Fruit fly (Drosophila melanogaster) whole organism, embryonic: ENCODE measurements around the gene Lmpt.

ENCODE experiments used
- Adf1 ChIP-seq: fragments of 200-800 bp; sonication (Bioruptor generic); IDR thresholded peaks from 2 replicates; pipeline ENCODE4 v1.3.6; 2022; ENCODE audit warnings: missing biosample characterization, missing genetic modification characterization
- Atf3 ChIP-seq: fragments of 200-800 bp; sonication (Bioruptor generic); optimal IDR thresholded peaks from 3 replicates; lab custom pipeline; 2016; ENCODE audit warnings: missing biosample characterization, missing genetic modification characterization
- C15 ChIP-seq: fragments of 200-800 bp; sonication (Bioruptor generic); IDR thresholded peaks from 3 replicates; pipeline ENCODE4 v1.3.6; 2022; ENCODE audit warnings: missing biosample characterization, missing genetic modification characterization
- CG11504 ChIP-seq: fragments of 200-800 bp; sonication (Bioruptor generic); optimal IDR thresholded peaks from 3 replicates; lab custom pipeline; 2019; ENCODE audit warnings: missing biosample characterization, mild to moderate bottlenecking, missing genetic modification characterization, moderate library complexity
- CG12236 ChIP-seq: fragments of 200-800 bp; sonication (Bioruptor generic); optimal IDR thresholded peaks from 2 replicates; lab custom pipeline; 2016; ENCODE audit warnings: missing biosample characterization, missing genetic modification characterization
- CG12299 ChIP-seq: fragments of 200-800 bp; sonication (Bioruptor generic); optimal IDR thresholded peaks from 2 replicates; lab custom pipeline; 2018; ENCODE audit warnings: missing biosample characterization, mild to moderate bottlenecking, missing genetic modification characterization
- CG12391 ChIP-seq: fragments of 200-800 bp; sonication (Bioruptor generic); optimal IDR thresholded peaks from 3 replicates; lab custom pipeline; 2018; ENCODE audit warnings: missing biosample characterization, mild to moderate bottlenecking, missing genetic modification characterization, moderate library complexity
- CG13894 ChIP-seq: fragments of 200-800 bp; sonication (Bioruptor generic); optimal IDR thresholded peaks from 3 replicates; lab custom pipeline; 2018; ENCODE audit warnings: missing biosample characterization, mild to moderate bottlenecking, missing genetic modification characterization, moderate library complexity
- CG14441 ChIP-seq: fragments of 200-800 bp; sonication (Bioruptor generic); IDR thresholded peaks from 2 replicates; pipeline ENCODE4 v1.3.6; 2022; ENCODE audit warnings: missing biosample characterization, missing genetic modification characterization
- CG14965 ChIP-seq: fragments of 200-800 bp; sonication (Bioruptor generic); optimal IDR thresholded peaks from 2 replicates; lab custom pipeline; 2016; ENCODE audit warnings: missing biosample characterization, missing genetic modification characterization, borderline replicate concordance
- CG17186 ChIP-seq: fragments of 200-800 bp; sonication (Bioruptor generic); optimal IDR thresholded peaks from 3 replicates; lab custom pipeline; 2017; ENCODE audit warnings: missing biosample characterization, missing genetic modification reagents, missing genetic modification characterization
- CG17361 ChIP-seq: fragments of 200-800 bp; sonication (Bioruptor generic); IDR thresholded peaks from 3 replicates; pipeline ENCODE4 v1.3.6; 2022; ENCODE audit warnings: missing biosample characterization, missing genetic modification characterization
- CG17385 ChIP-seq: fragments of 200-800 bp; sonication (Bioruptor generic); optimal IDR thresholded peaks from 3 replicates; lab custom pipeline; 2018; ENCODE audit warnings: missing biosample characterization, mild to moderate bottlenecking, missing genetic modification characterization
- CG18011 ChIP-seq: fragments of 200-800 bp; sonication (Bioruptor generic); optimal IDR thresholded peaks from 2 replicates; lab custom pipeline; 2017; ENCODE audit warnings: missing biosample characterization, missing genetic modification characterization, mild to moderate bottlenecking, moderate library complexity, missing genotype
- CG31224 ChIP-seq: fragments of 200-800 bp; sonication (Bioruptor generic); IDR thresholded peaks from 2 replicates; pipeline ENCODE4 v1.3.6; 2022; ENCODE audit warnings: missing biosample characterization, missing genetic modification characterization
- CG3838 ChIP-seq: fragments of 200-800 bp; sonication (Bioruptor generic); optimal IDR thresholded peaks from 3 replicates; lab custom pipeline; 2016; ENCODE audit warnings: missing biosample characterization, missing genetic modification characterization
- CG4730 ChIP-seq: fragments of 200-800 bp; sonication (Bioruptor generic); IDR thresholded peaks from 2 replicates; pipeline ENCODE4 v1.3.6; 2022; ENCODE audit warnings: missing biosample characterization, missing genetic modification characterization
- CG5245 ChIP-seq: fragments of 200-800 bp; sonication (Bioruptor generic); optimal IDR thresholded peaks from 3 replicates; lab custom pipeline; 2016; ENCODE audit warnings: missing biosample characterization, missing genetic modification characterization
- CG6683 ChIP-seq: fragments of 200-800 bp; sonication (Bioruptor generic); optimal IDR thresholded peaks from 2 replicates; lab custom pipeline; 2017; ENCODE audit warnings: missing biosample characterization, mild to moderate bottlenecking, missing genetic modification characterization, missing genetic modification reagents
- CG7372 ChIP-seq: fragments of 200-800 bp; sonication (Bioruptor generic); IDR thresholded peaks from 2 replicates; pipeline ENCODE4 v1.3.6; 2022; ENCODE audit warnings: missing biosample characterization, missing genetic modification characterization
- CG7839 ChIP-seq: fragments of 200-800 bp; sonication (Bioruptor generic); optimal IDR thresholded peaks from 3 replicates; lab custom pipeline; 2018; ENCODE audit warnings: missing biosample characterization, mild to moderate bottlenecking, missing genetic modification characterization, moderate library complexity
- CG7963 ChIP-seq: fragments of 200-800 bp; sonication (Bioruptor generic); IDR thresholded peaks from 3 replicates; pipeline ENCODE4 v1.3.6; 2022; ENCODE audit warnings: missing biosample characterization, missing genetic modification characterization; ENCODE audit not compliant: partially characterized antibody
- CG7987 ChIP-seq: fragments of 200-800 bp; sonication (Bioruptor generic); optimal IDR thresholded peaks from 2 replicates; lab custom pipeline; 2018; ENCODE audit warnings: missing biosample characterization, mild to moderate bottlenecking, missing genetic modification characterization, moderate library complexity
- CG8944 ChIP-seq: fragments of 200-800 bp; sonication (Bioruptor generic); optimal IDR thresholded peaks from 3 replicates; lab custom pipeline; 2016; ENCODE audit warnings: missing biosample characterization, missing genetic modification characterization
- CG9797 ChIP-seq: fragments of 200-800 bp; sonication (Bioruptor generic); optimal IDR thresholded peaks from 3 replicates; lab custom pipeline; 2018; ENCODE audit warnings: missing biosample characterization, mild to moderate bottlenecking, missing genetic modification characterization
- CoRest ChIP-seq: fragments of 200-800 bp; sonication (Bioruptor generic); optimal IDR thresholded peaks from 3 replicates; lab custom pipeline; 2018; ENCODE audit warnings: missing biosample characterization, mild to moderate bottlenecking, missing genetic modification characterization, moderate library complexity
- Dek ChIP-seq: fragments of 200-800 bp; sonication (Bioruptor generic); optimal IDR thresholded peaks from 3 replicates; lab custom pipeline; 2019; ENCODE audit warnings: missing biosample characterization, mild to moderate bottlenecking, missing genetic modification characterization, moderate library complexity
- H15 ChIP-seq: fragments of 200-800 bp; sonication (Bioruptor generic); IDR thresholded peaks from 3 replicates; pipeline ENCODE4 v1.3.6; 2022; ENCODE audit warnings: missing biosample characterization, missing genetic modification characterization
- Optix ChIP-seq: fragments of 200-800 bp; sonication (Bioruptor generic); IDR thresholded peaks from 3 replicates; pipeline ENCODE4 v1.3.6; 2022; ENCODE audit warnings: missing biosample characterization, missing genetic modification characterization
- Taf1 ChIP-seq: fragments of 200-800 bp; sonication (Bioruptor generic); IDR thresholded peaks from 2 replicates; pipeline ENCODE4 v1.3.6; 2022; ENCODE audit warnings: missing biosample characterization, missing genetic modification characterization
- bowl ChIP-seq: fragments of 200-800 bp; sonication (Bioruptor generic); IDR thresholded peaks from 2 replicates; pipeline ENCODE4 v1.3.6; 2022; ENCODE audit warnings: missing biosample characterization, missing genetic modification characterization
- cad ChIP-seq: fragments of >200 bp; optimal IDR thresholded peaks from 2 replicates; lab custom pipeline; 2017; ENCODE audit warnings: missing biosample characterization, missing genetic modification characterization
- caup ChIP-seq: fragments of 200-800 bp; sonication (Bioruptor generic); optimal IDR thresholded peaks from 3 replicates; lab custom pipeline; 2017; ENCODE audit warnings: missing biosample characterization, mild to moderate bottlenecking, missing genetic modification characterization, moderate library complexity; ENCODE audit not compliant: severe bottlenecking
- crp ChIP-seq, 2 experiments: fragments of 200-800 bp; sonication (Bioruptor generic); optimal IDR thresholded peaks; 2 replicates in 1 of 2; 3 replicates in 1 of 2; lab custom pipeline; 2017; ENCODE audit warnings: missing biosample characterization in 2 of 2, missing genetic modification characterization in 2 of 2, mild to moderate bottlenecking in 1 of 2, moderate library complexity in 1 of 2
- da ChIP-seq: fragments of 200-800 bp; sonication (Bioruptor generic); optimal IDR thresholded peaks from 2 replicates; lab custom pipeline; 2016; ENCODE audit warnings: missing biosample characterization, missing genetic modification characterization
- dmrt99B ChIP-seq: fragments of 200-800 bp; sonication (Bioruptor generic); optimal IDR thresholded peaks from 2 replicates; lab custom pipeline; 2018; ENCODE audit warnings: missing biosample characterization, mild to moderate bottlenecking, missing genetic modification characterization, moderate library complexity
- ewg ChIP-seq: fragments of 200-800 bp; sonication (Bioruptor generic); optimal IDR thresholded peaks from 3 replicates; lab custom pipeline; 2017; ENCODE audit warnings: mild to moderate bottlenecking, missing biosample characterization, missing genetic modification reagents, missing genetic modification characterization
- fd96Cb ChIP-seq: fragments of 200-800 bp; sonication (Bioruptor generic); optimal IDR thresholded peaks from 2 replicates; lab custom pipeline; 2018; ENCODE audit warnings: missing biosample characterization, mild to moderate bottlenecking, missing genetic modification characterization, moderate library complexity
- grn ChIP-seq: fragments of 200-800 bp; sonication (Bioruptor generic); optimal IDR thresholded peaks from 3 replicates; lab custom pipeline; 2017; ENCODE audit warnings: missing biosample characterization, missing genetic modification characterization
- h ChIP-seq: fragments of >200 bp; optimal IDR thresholded peaks from 2 replicates; lab custom pipeline; 2017
- lab ChIP-seq: fragments of 200-800 bp; sonication (Bioruptor generic); optimal IDR thresholded peaks from 3 replicates; lab custom pipeline; 2017; ENCODE audit warnings: missing biosample characterization, missing genetic modification characterization, mild to moderate bottlenecking, moderate library complexity, missing genetic modification reagents
- nmo ChIP-seq: fragments of 200-800 bp; sonication (Bioruptor generic); optimal IDR thresholded peaks from 2 replicates; lab custom pipeline; 2018; ENCODE audit warnings: missing biosample characterization, mild to moderate bottlenecking, missing genetic modification characterization, moderate library complexity
- oc ChIP-seq: fragments of 200-800 bp; sonication (Bioruptor generic); optimal IDR thresholded peaks from 2 replicates; lab custom pipeline; 2018; ENCODE audit warnings: missing biosample characterization, mild to moderate bottlenecking, missing genetic modification characterization, moderate library complexity
- odd ChIP-seq: fragments of 200-800 bp; sonication (Bioruptor generic); optimal IDR thresholded peaks from 2 replicates; lab custom pipeline; 2017; ENCODE audit warnings: missing biosample characterization, mild to moderate bottlenecking, missing genetic modification characterization
- p53 ChIP-seq: fragments of 200-800 bp; sonication (Bioruptor generic); optimal IDR thresholded peaks from 2 replicates; lab custom pipeline; 2016; ENCODE audit warnings: missing biosample characterization, missing genetic modification characterization
- tap ChIP-seq: fragments of 200-800 bp; optimal IDR thresholded peaks from 3 replicates; lab custom pipeline; 2019; ENCODE audit warnings: missing biosample characterization, mild to moderate bottlenecking, missing genetic modification characterization, moderate library complexity
- usp ChIP-seq: fragments of >200 bp; optimal IDR thresholded peaks from 2 replicates; lab custom pipeline; 2017; ENCODE audit warnings: missing biosample characterization, missing genetic modification characterization
- wek ChIP-seq: fragments of 200-800 bp; sonication (Bioruptor generic); optimal IDR thresholded peaks from 3 replicates; lab custom pipeline; 2018; ENCODE audit warnings: missing biosample characterization, mild to moderate bottlenecking, missing genetic modification characterization, moderate library complexity

Gene Lmpt

dm6 chr3L:16890650-16891336 lies 25.7 kb downstream of the Lmpt start (continued):
- TF ChIP-seq tap (tag; lab: Kevin White, UChicago): peak; percentile 89
- peak; percentile 33 for TF ChIP-seq CG7987 (GFP tag; lab: Kevin White, UChicago)
- TF ChIP-seq Dek (tag; lab: Kevin White, UChicago): peak; percentile 81
- peak; percentile 90 for TF ChIP-seq CG14441
- TF ChIP-seq CG18011 (GFP tag; lab: Kevin White, UChicago): peak; percentile 58
- TF ChIP-seq CG17186 (GFP tag; lab: Kevin White, UChicago): peak; percentile 68
- peak; percentile 70 for TF ChIP-seq wek (GFP tag; lab: Kevin White, UChicago)
- peak; percentile 78 for TF ChIP-seq Atf3
- no peak for TF ChIP-seq CG13894
- no peak for TF ChIP-seq CG7963 (GFP tag; lab: Robert Waterston, UW)
- peak; percentile 90 for TF ChIP-seq oc (tag; lab: Kevin White, UChicago)
- peak; percentile 23 for TF ChIP-seq grn (GFP tag; lab: Kevin White, UChicago)
- TF ChIP-seq CG9797 (GFP tag; lab: Kevin White, UChicago): peak; percentile 23
- peak; percentile 94 for TF ChIP-seq nmo (GFP tag; lab: Kevin White, UChicago)
- peak; percentile 85 for TF ChIP-seq CG7372 (GFP tag; lab: Robert Waterston, UW)
- TF ChIP-seq CG4730: peak; percentile 84
- peak; percentile 92 for TF ChIP-seq H15 (GFP tag; lab: Robert Waterston, UW)
- peak; percentile 87 for TF ChIP-seq lab (GFP tag; lab: Kevin White, UChicago)
- TF ChIP-seq CG11504 (tag; lab: Kevin White, UChicago): peak; percentile 94
- TF ChIP-seq usp: no peak
- peak; percentile 89 for TF ChIP-seq Optix (GFP tag; lab: Robert Waterston, UW)
- peak; percentile 28 for TF ChIP-seq CG14965 (GFP tag; lab: Kevin White, UChicago)
- TF ChIP-seq CG12391 (tag; lab: Kevin White, UChicago): peak; percentile 93
- peak; percentile 72 for TF ChIP-seq caup
- TF ChIP-seq CG17361 (GFP tag; lab: Robert Waterston, UW): peak; percentile 91
- peak; percentile 71 for TF ChIP-seq CG12299 (tag; lab: Kevin White, UChicago)
- TF ChIP-seq Adf1 (GFP tag; lab: Robert Waterston, UW): peak; percentile 98
- TF ChIP-seq CG3838 (GFP tag; lab: Kevin White, UChicago): peak; percentile 55
- peak; percentile 64 for TF ChIP-seq CG31224 (GFP tag; lab: Robert Waterston, UW)
- peak; percentile 89 for TF ChIP-seq CG8944 (GFP tag; lab: Kevin White, UChicago)
- peak; percentile 86 for TF ChIP-seq CG12236 (GFP tag; lab: Kevin White, UChicago)
- peak; percentile 87 for TF ChIP-seq CoRest (tag; lab: Kevin White, UChicago)
- peak; percentile 92 for TF ChIP-seq CG7839 (tag; lab: Kevin White, UChicago)
- peak; percentile 79 for TF ChIP-seq odd (GFP tag; lab: Kevin White, UChicago)
- TF ChIP-seq CG6683 (GFP tag; lab: Kevin White, UChicago): peak; percentile 29
- TF ChIP-seq p53 (GFP tag; lab: Kevin White, UChicago): peak; percentile 74
- peak; percentile 93 for TF ChIP-seq CG5245 (GFP tag; lab: Kevin White, UChicago)
- no peak; the same call in 2 of the 3 replicates for TF ChIP-seq C15 (GFP tag; lab: Robert Waterston, UW)
- peak; percentile 93 for TF ChIP-seq fd96Cb
- no peak for TF ChIP-seq h (lab: Kevin White, UChicago)
- peak in 1 of 2 experiments; percentile 49 for TF ChIP-seq crp (GFP tag; optimal IDR thresholded peaks at IDR 0.05; lab: Kevin White, UChicago)
- peak; percentile 88 for TF ChIP-seq CG17385
- peak; percentile 96 for TF ChIP-seq dmrt99B (tag; lab: Kevin White, UChicago)
- TF ChIP-seq da (GFP tag; lab: Kevin White, UChicago): peak; percentile 75
- TF ChIP-seq bowl: peak; percentile 81; the same call in 1 of the 2 replicates
- peak; percentile 47; the same call in 1 of the 2 replicates for TF ChIP-seq Taf1
- TF ChIP-seq ewg (GFP tag; lab: Kevin White, UChicago): peak; percentile 73
- TF ChIP-seq cad (GFP tag; lab: Kevin White, UChicago): no peak
